Fruit fly (Drosophila melanogaster) whole organism: ENCODE results near the gene Ets97D.

ENCODE experiments used
- CG8478 ChIP-seq: fragments of >200 bp; optimal IDR thresholded peaks from 2 replicates; lab custom pipeline; 2018; ENCODE audit warnings: inconsistent platforms
- Dll ChIP-seq: fragments of >200 bp; optimal IDR thresholded peaks from 2 replicates; lab custom pipeline; 2017
- EcR ChIP-seq, 2 experiments: fragments of >200 bp; optimal IDR thresholded peaks; 2 replicates each; lab custom pipeline; 2017; ENCODE audit warnings: missing biosample characterization in 2 of 2, missing genetic modification characterization in 2 of 2, missing genetic modification reagents in 2 of 2
- pan ChIP-seq: fragments of >200 bp; optimal IDR thresholded peaks from 2 replicates; lab custom pipeline; 2017
- psq ChIP-seq: fragments of >200 bp; optimal IDR thresholded peaks from 2 replicates; lab custom pipeline; 2017
- usp ChIP-seq: fragments of >200 bp; optimal IDR thresholded peaks from 2 replicates; lab custom pipeline; 2017; ENCODE audit warnings: missing biosample characterization, missing genetic modification characterization, mixed read lengths

Ets97D gene

dm6 chr3R:26866577-26867456 lies 45.9 kb downstream of the Ets97D start, which contains the start of the genes ball and His2Av:
Gene ball (minus strand): TSS chr3R:26866807.
Gene His2Av (plus strand): TSS chr3R:26866929.
- no peak for TF ChIP-seq EcR (GFP tag; optimal IDR thresholded peaks at IDR 0.05; lab: Kevin White, UChicago)
- TF ChIP-seq CG8478 (lab: Kevin White, UChicago) = no peak
- TF ChIP-seq usp (GFP tag; lab: Kevin White, UChicago) = no peak
- no peak for TF ChIP-seq Dll
- no peak for TF ChIP-seq pan (lab: Kevin White, UChicago)
- TF ChIP-seq psq (lab: Kevin White, UChicago) = no peak

- TF ChIP-seq CG8478 (lab: Kevin White, UChicago) = no peak
Measured at dm6 chr3R:26862848-26863448, 49.7 kb downstream of the Ets97D start, which contains the start of the genes Lerp and IntS12. Gene Lerp (minus strand): TSS chr3R:26863130. Gene IntS12 (plus strand): TSS chr3R:26863376.

dm6 chr3R:26862213-26862612 lies 50.5 kb downstream of the Ets97D start:
- TF ChIP-seq Dll (no peak), psq (lab: Kevin White, UChicago) (no peak), usp (GFP tag; lab: Kevin White, UChicago) (no peak), EcR (GFP tag; optimal IDR thresholded peaks at IDR 0.05; lab: Kevin White, UChicago) (no peak), CG8478 (lab: Kevin White, UChicago) (no peak), pan (lab: Kevin White, UChicago) (no peak)
